Worm (Caenorhabditis elegans) whole organism, L3 larva: ENCODE data around the gene F57A8.6.

Source experiments
- egl-27 ChIP-seq: sonication (generic microtip); optimal IDR thresholded peaks from 4 replicates; lab custom pipeline; 2017; ENCODE audit warnings: missing biosample characterization, missing genetic modification reagents, missing genetic modification characterization
- fos-1 ChIP-seq: fragments of 150-350 bp; optimal IDR thresholded peaks from 2 replicates; lab custom pipeline; 2014; ENCODE audit warnings: missing biosample characterization, missing genetic modification characterization
- lin-39 ChIP-seq: fragments of 150-350 bp; optimal IDR thresholded peaks from 2 replicates; lab custom pipeline; 2018; ENCODE audit warnings: missing biosample characterization, missing genetic modification reagents, missing genetic modification characterization
- mdl-1 ChIP-seq: fragments of 150-350 bp; optimal IDR thresholded peaks from 2 replicates; lab custom pipeline; 2014; ENCODE audit warnings: missing biosample characterization, missing genetic modification characterization
- nhr-237 ChIP-seq: fragments of 150-350 bp; optimal IDR thresholded peaks from 2 replicates; lab custom pipeline; 2014; ENCODE audit warnings: missing biosample characterization, missing genetic modification characterization
- nhr-28 ChIP-seq: fragments of 150-350 bp; optimal IDR thresholded peaks from 2 replicates; lab custom pipeline; 2014; ENCODE audit warnings: missing biosample characterization, missing genetic modification characterization
- nhr-43 ChIP-seq: sonication (generic microtip); optimal IDR thresholded peaks from 2 replicates; lab custom pipeline; 2016; ENCODE audit warnings: mild to moderate bottlenecking, missing genetic modification characterization, missing compliant biosample characterization; ENCODE audit not compliant: poor library complexity, severe bottlenecking
- sea-2 ChIP-seq: fragments of 150-350 bp; sonication (generic microtip); optimal IDR thresholded peaks from 4 replicates; lab custom pipeline; 2014; ENCODE audit warnings: missing biosample characterization, missing genetic modification reagents, missing genetic modification characterization

ce11 chrV:10051855-10052254 is 21.8 kb downstream of the F57A8.6 start, which contains the start of gene str-118:
- TF ChIP-seq fos-1 (no peak), nhr-28 (tag; lab: Kevin White, UChicago) (no peak), nhr-237 (tag; lab: Kevin White, UChicago) (no peak), egl-27 (tag; lab: Kevin White, UChicago) (no peak), sea-2 (GFP tag; lab: Kevin White, UChicago) (no peak), nhr-43 (tag; lab: Kevin White, UChicago) (no peak), mdl-1 (tag; lab: Kevin White, UChicago) (no peak), lin-39 (tag; lab: Kevin White, UChicago) (no peak)
